Fruit fly (Drosophila melanogaster) whole organism, prepupa: ENCODE measurements around the gene TbCMF46.

Experiments
- Blimp-1 ChIP-seq: fragments of 200-800 bp; sonication (Bioruptor generic); optimal IDR thresholded peaks from 3 replicates; lab custom pipeline; 2017; ENCODE audit warnings: missing biosample characterization, missing genetic modification characterization, mild to moderate bottlenecking, moderate library complexity, missing genetic modification reagents
- CG10631 ChIP-seq: fragments of 200-800 bp; sonication (Bioruptor generic); optimal IDR thresholded peaks from 2 replicates; lab custom pipeline; 2016; ENCODE audit warnings: missing biosample characterization, missing genetic modification characterization
- CG10669 ChIP-seq: fragments of 200-800 bp; sonication (Bioruptor generic); optimal IDR thresholded peaks from 3 replicates; lab custom pipeline; 2018; ENCODE audit warnings: missing biosample characterization, mild to moderate bottlenecking, missing genetic modification characterization, moderate library complexity
- CG11902 ChIP-seq: fragments of 200-800 bp; sonication (Bioruptor generic); optimal IDR thresholded peaks from 3 replicates; lab custom pipeline; 2016; ENCODE audit warnings: missing biosample characterization, missing genetic modification characterization
- CG15336 ChIP-seq: fragments of 200-800 bp; sonication (Bioruptor generic); IDR thresholded peaks from 2 replicates; pipeline ENCODE4 v1.3.6; 2022; ENCODE audit warnings: missing biosample characterization, missing genetic modification characterization
- CG1621 ChIP-seq: fragments of 200-800 bp; sonication (Bioruptor generic); optimal IDR thresholded peaks from 3 replicates; lab custom pipeline; 2018; ENCODE audit warnings: missing biosample characterization, mild to moderate bottlenecking, missing genetic modification characterization
- CG3032 ChIP-seq: fragments of 200-800 bp; optimal IDR thresholded peaks from 2 replicates; lab custom pipeline; 2019; ENCODE audit warnings: missing biosample characterization, mild to moderate bottlenecking, missing genetic modification characterization, moderate library complexity
- CG34406 ChIP-seq: fragments of 200-800 bp; sonication (Bioruptor generic); optimal IDR thresholded peaks from 3 replicates; lab custom pipeline; 2016; ENCODE audit warnings: missing biosample characterization, missing genetic modification characterization
- CG3919 ChIP-seq: fragments of 200-800 bp; sonication (Bioruptor generic); optimal IDR thresholded peaks from 3 replicates; lab custom pipeline; 2016; ENCODE audit warnings: missing biosample characterization, missing genetic modification characterization
- CG6808 ChIP-seq: fragments of 200-800 bp; sonication (Bioruptor generic); optimal IDR thresholded peaks from 3 replicates; lab custom pipeline; 2017; ENCODE audit warnings: missing biosample characterization, missing genetic modification characterization, mild to moderate bottlenecking, moderate library complexity, missing genetic modification reagents
- CG6854 ChIP-seq: fragments of 200-800 bp; sonication (Bioruptor generic); optimal IDR thresholded peaks from 2 replicates; lab custom pipeline; 2017; ENCODE audit warnings: missing biosample characterization, mild to moderate bottlenecking, missing genetic modification characterization
- CG8119 ChIP-seq: fragments of 200-800 bp; sonication (Bioruptor generic); IDR thresholded peaks from 3 replicates; pipeline ENCODE4 v1.3.6; 2022; ENCODE audit warnings: missing biosample characterization, missing genetic modification characterization
- CG8632 ChIP-seq: fragments of 200-800 bp; sonication (Bioruptor generic); optimal IDR thresholded peaks from 3 replicates; lab custom pipeline; 2016; ENCODE audit warnings: missing biosample characterization, missing genetic modification characterization
- CG9139 ChIP-seq: fragments of 200-800 bp; sonication (Bioruptor generic); optimal IDR thresholded peaks from 3 replicates; lab custom pipeline; 2017; ENCODE audit warnings: missing biosample characterization, mild to moderate bottlenecking, missing genetic modification characterization
- Eip75B ChIP-seq: fragments of 200-800 bp; sonication (Bioruptor generic); optimal IDR thresholded peaks from 3 replicates; lab custom pipeline; 2016; ENCODE audit warnings: missing biosample characterization, missing genetic modification characterization
- Eip93F ChIP-seq: fragments of 200-800 bp; sonication (Bioruptor generic); optimal IDR thresholded peaks from 2 replicates; lab custom pipeline; 2016; ENCODE audit warnings: missing biosample characterization, mild to moderate bottlenecking, missing genetic modification characterization
- Ets21C ChIP-seq: fragments of 200-800 bp; sonication (Bioruptor generic); optimal IDR thresholded peaks from 3 replicates; lab custom pipeline; 2016; ENCODE audit warnings: missing biosample characterization, missing genetic modification characterization
- Ets96B ChIP-seq: fragments of 200-800 bp; optimal IDR thresholded peaks from 2 replicates; lab custom pipeline; 2019; ENCODE audit warnings: missing biosample characterization, mild to moderate bottlenecking, missing genetic modification characterization, moderate library complexity
- Gug ChIP-seq: fragments of 200-800 bp; sonication (Bioruptor generic); IDR thresholded peaks from 2 replicates; pipeline ENCODE4 v1.3.6; 2022; ENCODE audit warnings: missing biosample characterization, missing genetic modification characterization
- Hr39 ChIP-seq: fragments of 200-800 bp; sonication (Bioruptor generic); optimal IDR thresholded peaks from 2 replicates; lab custom pipeline; 2016; ENCODE audit warnings: missing biosample characterization, missing genetic modification characterization
- Hr4 ChIP-seq: fragments of 200-800 bp; sonication (Bioruptor generic); optimal IDR thresholded peaks from 3 replicates; lab custom pipeline; 2016; ENCODE audit warnings: missing biosample characterization, missing genetic modification characterization
- Lpt ChIP-seq: fragments of 200-800 bp; sonication (Bioruptor generic); optimal IDR thresholded peaks from 3 replicates; lab custom pipeline; 2016; ENCODE audit warnings: missing biosample characterization, missing genetic modification characterization
- Met ChIP-seq: fragments of 200-800 bp; sonication (Bioruptor generic); optimal IDR thresholded peaks from 3 replicates; lab custom pipeline; 2016; ENCODE audit warnings: missing biosample characterization, missing genetic modification characterization
- OdsH ChIP-seq: fragments of 200-800 bp; sonication (Bioruptor generic); optimal IDR thresholded peaks from 3 replicates; lab custom pipeline; 2016; ENCODE audit warnings: missing biosample characterization, missing genetic modification characterization
- Smox ChIP-seq: fragments of 200-800 bp; sonication (Bioruptor generic); optimal IDR thresholded peaks from 3 replicates; lab custom pipeline; 2016; ENCODE audit warnings: missing biosample characterization, missing genetic modification characterization
- Sox102F ChIP-seq: fragments of 200-800 bp; sonication (Bioruptor generic); optimal IDR thresholded peaks from 2 replicates; lab custom pipeline; 2016; ENCODE audit warnings: missing biosample characterization, mild to moderate bottlenecking, missing genetic modification characterization
- Sox14 ChIP-seq: fragments of 200-800 bp; sonication (Bioruptor generic); optimal IDR thresholded peaks from 3 replicates; lab custom pipeline; 2016; ENCODE audit warnings: missing biosample characterization, missing genetic modification characterization
- achi ChIP-seq: fragments of 200-800 bp; sonication (Bioruptor generic); optimal IDR thresholded peaks from 3 replicates; lab custom pipeline; 2016; ENCODE audit warnings: missing biosample characterization, missing genetic modification characterization
- acj6 ChIP-seq: fragments of 200-800 bp; sonication (Bioruptor generic); optimal IDR thresholded peaks from 3 replicates; lab custom pipeline; 2016; ENCODE audit warnings: missing biosample characterization, missing genetic modification characterization
- dac ChIP-seq: fragments of 200-800 bp; sonication (Bioruptor generic); optimal IDR thresholded peaks from 2 replicates; lab custom pipeline; 2017; ENCODE audit warnings: missing biosample characterization, mild to moderate bottlenecking, missing genetic modification characterization
- dsx ChIP-seq: fragments of 200-800 bp; optimal IDR thresholded peaks from 3 replicates; lab custom pipeline; 2019; ENCODE audit warnings: missing biosample characterization, mild to moderate bottlenecking, missing genetic modification characterization, moderate library complexity; ENCODE audit not compliant: poor library complexity, severe bottlenecking
- esn ChIP-seq: fragments of 200-800 bp; sonication (Bioruptor generic); optimal IDR thresholded peaks from 2 replicates; lab custom pipeline; 2016; ENCODE audit warnings: missing biosample characterization, mild to moderate bottlenecking, missing genetic modification characterization, moderate library complexity
- fd59A ChIP-seq: fragments of 200-800 bp; sonication (Bioruptor generic); optimal IDR thresholded peaks from 2 replicates; lab custom pipeline; 2017; ENCODE audit warnings: missing biosample characterization, mild to moderate bottlenecking, missing genetic modification characterization, missing genetic modification reagents
- fd85E ChIP-seq: fragments of 200-800 bp; sonication (Bioruptor generic); optimal IDR thresholded peaks from 3 replicates; lab custom pipeline; 2016; ENCODE audit warnings: missing biosample characterization, missing genetic modification characterization
- fkh ChIP-seq: fragments of 200-800 bp; sonication (Bioruptor generic); optimal IDR thresholded peaks from 3 replicates; lab custom pipeline; 2017; ENCODE audit warnings: missing biosample characterization, mild to moderate bottlenecking, missing genetic modification characterization, moderate library complexity
- lz ChIP-seq: fragments of 200-800 bp; sonication (Bioruptor generic); optimal IDR thresholded peaks from 3 replicates; lab custom pipeline; 2016; ENCODE audit warnings: missing biosample characterization, missing genetic modification characterization
- net ChIP-seq: fragments of 200-800 bp; sonication (Bioruptor generic); optimal IDR thresholded peaks from 3 replicates; lab custom pipeline; 2016; ENCODE audit warnings: missing biosample characterization, missing genetic modification characterization
- pdm3 ChIP-seq: fragments of 200-800 bp; sonication (Bioruptor generic); optimal IDR thresholded peaks from 3 replicates; lab custom pipeline; 2016; ENCODE audit warnings: missing biosample characterization, missing genetic modification characterization
- spab ChIP-seq: fragments of 200-800 bp; sonication (Bioruptor generic); optimal IDR thresholded peaks from 2 replicates; lab custom pipeline; 2017; ENCODE audit warnings: missing biosample characterization, mild to moderate bottlenecking, missing genetic modification characterization, missing genetic modification reagents
- svp ChIP-seq: fragments of 200-800 bp; sonication (Bioruptor generic); peaks from one replicate; lab custom pipeline; 2016; ENCODE audit warnings: missing biosample characterization, missing genetic modification characterization
- topi ChIP-seq: fragments of 200-800 bp; sonication (Bioruptor generic); optimal IDR thresholded peaks from 3 replicates; lab custom pipeline; 2016; ENCODE audit warnings: missing biosample characterization, missing genetic modification characterization
- vri ChIP-seq: fragments of 200-800 bp; sonication (Bioruptor generic); optimal IDR thresholded peaks from 3 replicates; lab custom pipeline; 2016; ENCODE audit warnings: missing biosample characterization, mild to moderate bottlenecking, missing genetic modification characterization

The TbCMF46 gene

dm6 chr2L:9894871-9895364 is 29.7 kb downstream of the TbCMF46 start, which contains the start of gene Bka (continued):
- no peak for TF ChIP-seq Hr4 (GFP tag; lab: Kevin White, UChicago)
- TF ChIP-seq CG3032 (tag; lab: Kevin White, UChicago): peak; percentile 39
- no peak for TF ChIP-seq svp (GFP tag; lab: Kevin White, UChicago)
- TF ChIP-seq CG6854: peak; percentile 52
- no peak for TF ChIP-seq CG8632 (GFP tag; lab: Kevin White, UChicago)
- TF ChIP-seq Sox102F (GFP tag; lab: Kevin White, UChicago): no peak
- no peak for TF ChIP-seq Gug
- no peak for TF ChIP-seq CG1621 (tag; lab: Kevin White, UChicago)
- TF ChIP-seq fd59A (GFP tag; lab: Kevin White, UChicago): no peak
- TF ChIP-seq Met (GFP tag; lab: Kevin White, UChicago): peak; percentile 57
- TF ChIP-seq Lpt (GFP tag; lab: Kevin White, UChicago): no peak
- TF ChIP-seq acj6 (GFP tag; lab: Kevin White, UChicago): peak; percentile 29
- peak; percentile 56 for TF ChIP-seq topi (GFP tag; lab: Kevin White, UChicago)
- TF ChIP-seq Smox (GFP tag; lab: Kevin White, UChicago): no peak
- TF ChIP-seq vri: peak; percentile 74
- TF ChIP-seq CG8119: no peak
- peak; percentile 38 for TF ChIP-seq Eip75B (GFP tag; lab: Kevin White, UChicago)
- TF ChIP-seq CG10631 (GFP tag; lab: Kevin White, UChicago): no peak

dm6 chr2L:9894193-9894592 is 30.5 kb downstream of the TbCMF46 start:
- TF ChIP-seq vri: no peak
- no peak for TF ChIP-seq Eip93F (GFP tag; lab: Kevin White, UChicago)
- no peak for TF ChIP-seq Blimp-1 (GFP tag; lab: Kevin White, UChicago)
- no peak for TF ChIP-seq fd59A (GFP tag; lab: Kevin White, UChicago)
- no peak for TF ChIP-seq CG6854
- TF ChIP-seq pdm3 (GFP tag; lab: Kevin White, UChicago): no peak
- no peak for TF ChIP-seq dsx (GFP tag; lab: Kevin White, UChicago)
- TF ChIP-seq Ets96B: no peak
- TF ChIP-seq Lpt (GFP tag; lab: Kevin White, UChicago): no peak
- no peak for TF ChIP-seq CG3919 (GFP tag; lab: Kevin White, UChicago)
- TF ChIP-seq net (GFP tag; lab: Kevin White, UChicago): no peak
- no peak for TF ChIP-seq CG9139
- no peak for TF ChIP-seq CG6808
- TF ChIP-seq OdsH (GFP tag; lab: Kevin White, UChicago): no peak
- TF ChIP-seq lz (GFP tag; lab: Kevin White, UChicago): no peak
- no peak for TF ChIP-seq fd85E
- no peak for TF ChIP-seq Sox14 (GFP tag; lab: Kevin White, UChicago)
- TF ChIP-seq dac (GFP tag; lab: Kevin White, UChicago): no peak
- TF ChIP-seq CG15336: no peak

- TF ChIP-seq CG34406 (GFP tag; lab: Kevin White, UChicago) (no peak), CG3919 (GFP tag; lab: Kevin White, UChicago) (no peak), Hr39 (no peak), fkh (GFP tag; lab: Kevin White, UChicago) (peak; percentile 49), achi (GFP tag; lab: Kevin White, UChicago) (no peak), Eip93F (GFP tag; lab: Kevin White, UChicago) (no peak)
Measured at dm6 chr2L:9893183-9893582, 31.5 kb downstream of the TbCMF46 start, which contains the start of gene mtDNA-helicase. mtDNA-helicase (minus strand) TSS chr2L:9893446.

dm6 chr2L:9890576-9890975 is 34.1 kb downstream of the TbCMF46 start, which contains the start of the genes CG34183 and CG4537:
CG34183 (minus strand) TSS chr2L:9890772.
CG4537 (plus strand) TSS chr2L:9890885.
- TF ChIP-seq pdm3 (GFP tag; lab: Kevin White, UChicago) (no peak), spab (GFP tag; lab: Kevin White, UChicago) (no peak), CG9139 (no peak), Sox102F (GFP tag; lab: Kevin White, UChicago) (no peak), Hr39 (no peak), CG11902 (GFP tag; lab: Kevin White, UChicago) (no peak), Ets21C (GFP tag; lab: Kevin White, UChicago) (no peak), esn (GFP tag; lab: Kevin White, UChicago) (peak; percentile 27), fd59A (GFP tag; lab: Kevin White, UChicago) (no peak), acj6 (GFP tag; lab: Kevin White, UChicago) (no peak), fkh (GFP tag; lab: Kevin White, UChicago) (peak; percentile 57), Eip75B (GFP tag; lab: Kevin White, UChicago) (no peak), CG6808 (no peak), CG10669 (GFP tag; lab: Kevin White, UChicago) (no peak)
